Fruit fly (Drosophila melanogaster) whole organism, pupa: ENCODE results near the gene CG14855.

Experiments used
- CG10348 ChIP-seq: fragments of 200-800 bp; sonication (Bioruptor generic); IDR thresholded peaks from 2 replicates; pipeline ENCODE4 v1.3.6; 2022; ENCODE audit warnings: missing biosample characterization, missing genetic modification characterization
- CG12605 ChIP-seq: fragments of 200-800 bp; sonication (Bioruptor generic); IDR thresholded peaks from 2 replicates; pipeline ENCODE4 v1.3.6; 2022; ENCODE audit warnings: missing biosample characterization, missing genetic modification characterization
- CG13204 ChIP-seq: fragments of 200-800 bp; sonication (Bioruptor generic); optimal IDR thresholded peaks from 2 replicates; lab custom pipeline; 2018; ENCODE audit warnings: missing biosample characterization, mild to moderate bottlenecking, missing genetic modification characterization, moderate library complexity
- CG14655 ChIP-seq: fragments of 200-800 bp; sonication (Bioruptor generic); optimal IDR thresholded peaks from 3 replicates; lab custom pipeline; 2017; ENCODE audit warnings: mild to moderate bottlenecking, missing biosample characterization, missing genetic modification reagents, missing genetic modification characterization
- CG15710 ChIP-seq: fragments of 200-800 bp; sonication (Bioruptor generic); optimal IDR thresholded peaks from 2 replicates; lab custom pipeline; 2018; ENCODE audit warnings: missing biosample characterization, mild to moderate bottlenecking, missing genetic modification characterization, moderate library complexity
- CG17806 ChIP-seq: fragments of 200-800 bp; sonication (Bioruptor generic); optimal IDR thresholded peaks from 2 replicates; lab custom pipeline; 2018; ENCODE audit warnings: missing biosample characterization, mild to moderate bottlenecking, missing genetic modification characterization, moderate library complexity
- CG32121 ChIP-seq: fragments of 200-800 bp; sonication (Bioruptor generic); IDR thresholded peaks from 2 replicates; pipeline ENCODE4 v1.3.6; 2022; ENCODE audit warnings: missing biosample characterization, missing genetic modification characterization
- CG34367 ChIP-seq: fragments of 200-800 bp; sonication (Bioruptor generic); optimal IDR thresholded peaks from 2 replicates; lab custom pipeline; 2018; ENCODE audit warnings: missing biosample characterization, mild to moderate bottlenecking, missing genetic modification characterization
- CG4496 ChIP-seq: fragments of 200-800 bp; sonication (Bioruptor generic); IDR thresholded peaks from 3 replicates; pipeline ENCODE4 v1.3.6; 2022; ENCODE audit warnings: missing biosample characterization, missing genetic modification characterization
- CG8159 ChIP-seq: fragments of 200-800 bp; sonication (Bioruptor generic); optimal IDR thresholded peaks from 3 replicates; lab custom pipeline; 2018; ENCODE audit warnings: missing biosample characterization, mild to moderate bottlenecking, missing genetic modification characterization, moderate library complexity
- CG8301 ChIP-seq: fragments of 200-800 bp; sonication (Bioruptor generic); optimal IDR thresholded peaks from 2 replicates; lab custom pipeline; 2018; ENCODE audit warnings: missing biosample characterization, mild to moderate bottlenecking, missing genetic modification characterization
- CG9948 ChIP-seq: fragments of 200-800 bp; sonication (Bioruptor generic); optimal IDR thresholded peaks from 2 replicates; lab custom pipeline; 2018; ENCODE audit warnings: missing biosample characterization, mild to moderate bottlenecking, missing genetic modification characterization, moderate library complexity
- D1 ChIP-seq: fragments of 200-800 bp; sonication (Bioruptor generic); optimal IDR thresholded peaks from 2 replicates; lab custom pipeline; 2018; ENCODE audit warnings: missing biosample characterization, mild to moderate bottlenecking, missing genetic modification characterization, moderate library complexity
- EcR ChIP-seq: fragments of 200-800 bp; sonication (Bioruptor generic); optimal IDR thresholded peaks from 3 replicates; lab custom pipeline; 2019; ENCODE audit warnings: missing biosample characterization, missing genetic modification characterization, mild to moderate bottlenecking, moderate library complexity, missing genetic modification reagents
- Ets98B ChIP-seq: fragments of 200-800 bp; sonication (Bioruptor generic); IDR thresholded peaks from 2 replicates; pipeline ENCODE4 v1.3.6; 2022; ENCODE audit warnings: missing biosample characterization, missing genetic modification characterization
- Pif1A ChIP-seq: fragments of 200-800 bp; sonication (Bioruptor generic); optimal IDR thresholded peaks from 3 replicates; lab custom pipeline; 2016; ENCODE audit warnings: missing biosample characterization, missing genetic modification characterization
- Pif1B ChIP-seq: fragments of 200-800 bp; sonication (Bioruptor generic); optimal IDR thresholded peaks from 3 replicates; lab custom pipeline; 2016; ENCODE audit warnings: missing biosample characterization, missing genetic modification characterization
- Snoo ChIP-seq: fragments of 200-800 bp; sonication (Bioruptor generic); optimal IDR thresholded peaks from 3 replicates; lab custom pipeline; 2017; ENCODE audit warnings: missing biosample characterization, mild to moderate bottlenecking, missing genetic modification characterization, inconsistent platforms
- fd96Ca ChIP-seq: fragments of 200-800 bp; sonication (Bioruptor generic); IDR thresholded peaks from 3 replicates; pipeline ENCODE4 v1.3.6; 2022; ENCODE audit warnings: missing biosample characterization, missing genetic modification characterization
- gl ChIP-seq: fragments of 200-800 bp; sonication (Bioruptor generic); optimal IDR thresholded peaks from 2 replicates; lab custom pipeline; 2018; ENCODE audit warnings: missing biosample characterization, mild to moderate bottlenecking, missing genetic modification characterization
- rn ChIP-seq: fragments of 200-800 bp; sonication (Bioruptor generic); IDR thresholded peaks from 2 replicates; pipeline ENCODE4 v1.3.6; 2022; ENCODE audit warnings: missing biosample characterization, missing genetic modification characterization

CG14855 gene

dm6 chr3R:14780747-14781146, 15.4 kb upstream of the CG14855 start:
- no peak for TF ChIP-seq CG13204 (GFP tag; lab: Kevin White, UChicago)
- no peak for TF ChIP-seq CG14655 (GFP tag; lab: Kevin White, UChicago)
- TF ChIP-seq rn (GFP tag; lab: Robert Waterston, UW), result no peak
- no peak for TF ChIP-seq EcR (GFP tag; lab: Kevin White, UChicago)
- no peak for TF ChIP-seq fd96Ca (GFP tag; lab: Robert Waterston, UW)
- TF ChIP-seq gl (tag; lab: Kevin White, UChicago), result no peak
- TF ChIP-seq CG12605, result no peak
- TF ChIP-seq CG8159, result no peak
- TF ChIP-seq Snoo (tag; lab: Kevin White, UChicago), result no peak

- TF ChIP-seq Ets98B (no peak), Snoo (tag; lab: Kevin White, UChicago) (no peak), CG10348 (no peak), CG14655 (GFP tag; lab: Kevin White, UChicago) (peak; percentile 48), CG32121 (GFP tag; lab: Robert Waterston, UW) (no peak), CG8301 (tag; lab: Kevin White, UChicago) (peak; percentile 17), CG4496 (peak; percentile 16; the same call in 1 of the 3 replicates), Pif1B (GFP tag; lab: Kevin White, UChicago) (no peak), fd96Ca (GFP tag; lab: Robert Waterston, UW) (no peak)
Measured at dm6 chr3R:14785335-14785734, 10.8 kb upstream of the CG14855 start.

dm6 chr3R:14786669-14787068, 9.4 kb upstream of the CG14855 start:
- TF ChIP-seq EcR (GFP tag; lab: Kevin White, UChicago) (no peak), Pif1A (GFP tag; lab: Kevin White, UChicago) (no peak), Snoo (tag; lab: Kevin White, UChicago) (no peak)

dm6 chr3R:14798626-14799258, 2.6 kb downstream of the CG14855 start, which contains the start of gene CG14856:
Gene CG14856 (plus strand): TSS chr3R:14798986.
- no peak for TF ChIP-seq CG8301 (tag; lab: Kevin White, UChicago)
- peak; percentile 10; the same call in 1 of the 2 replicates for TF ChIP-seq CG32121 (GFP tag; lab: Robert Waterston, UW)
- TF ChIP-seq gl (tag; lab: Kevin White, UChicago), result no peak
- no peak for TF ChIP-seq CG15710 (tag; lab: Kevin White, UChicago)
- no peak for TF ChIP-seq CG4496

- TF ChIP-seq D1 (tag; lab: Kevin White, UChicago) (no peak), CG8159 (no peak), gl (tag; lab: Kevin White, UChicago) (no peak), Ets98B (no peak), CG9948 (tag; lab: Kevin White, UChicago) (no peak), CG17806 (tag; lab: Kevin White, UChicago) (no peak)
Measured at dm6 chr3R:14801407-14801806, 5.3 kb downstream of the CG14855 start, which contains the start of gene CG14857. Gene CG14857 (plus strand): TSS chr3R:14801773.

dm6 chr3R:14810703-14811102, 14.6 kb downstream of the CG14855 start:
- TF ChIP-seq Ets98B, result no peak
- no peak for TF ChIP-seq CG34367 (tag; lab: Kevin White, UChicago)
- TF ChIP-seq CG8301 (tag; lab: Kevin White, UChicago), result no peak
- no peak for TF ChIP-seq rn (GFP tag; lab: Robert Waterston, UW)
- no peak for TF ChIP-seq CG8159
- no peak for TF ChIP-seq CG17806 (tag; lab: Kevin White, UChicago)
- no peak for TF ChIP-seq CG9948 (tag; lab: Kevin White, UChicago)
- no peak for TF ChIP-seq CG4496
- no peak for TF ChIP-seq gl (tag; lab: Kevin White, UChicago)

- TF ChIP-seq EcR (GFP tag; lab: Kevin White, UChicago) (peak; percentile 73), CG10348 (no peak), CG17806 (tag; lab: Kevin White, UChicago) (no peak), CG9948 (tag; lab: Kevin White, UChicago) (no peak), D1 (tag; lab: Kevin White, UChicago) (no peak), gl (tag; lab: Kevin White, UChicago) (no peak), fd96Ca (GFP tag; lab: Robert Waterston, UW) (no peak), CG13204 (GFP tag; lab: Kevin White, UChicago) (peak; percentile 79), Ets98B (peak; percentile 37; the same call in 1 of the 2 replicates), CG8301 (tag; lab: Kevin White, UChicago) (no peak), rn (GFP tag; lab: Robert Waterston, UW) (no peak), CG8159 (no peak), CG14655 (GFP tag; lab: Kevin White, UChicago) (no peak), Snoo (tag; lab: Kevin White, UChicago) (no peak), CG34367 (tag; lab: Kevin White, UChicago) (no peak), CG12605 (no peak), CG4496 (peak; percentile 34; the same call in 2 of the 3 replicates), Pif1A (GFP tag; lab: Kevin White, UChicago) (no peak), Pif1B (GFP tag; lab: Kevin White, UChicago) (no peak), CG15710 (tag; lab: Kevin White, UChicago) (no peak), CG32121 (GFP tag; lab: Robert Waterston, UW) (0 out of 2 replicates have a peak, but pooled peaks have one; percentile 10)
Measured at dm6 chr3R:14817721-14818215, 21.7 kb downstream of the CG14855 start.
